Worm (Caenorhabditis elegans): Measurements from ENCODE around the gene lips-6.
A peak's percentile ranks its signal among the peaks of the same experiment; 100 is the strongest.

- TF ChIP-seq mep-1 (tag; optimal IDR thresholded peaks at IDR 0.05), result no peak
- no peak for TF ChIP-seq pha-4 (tag; optimal IDR thresholded peaks at IDR 0.05)
- TF ChIP-seq nhr-28 (tag; optimal IDR thresholded peaks at IDR 0.05), result no peak
- TF ChIP-seq nhr-12 (tag; optimal IDR thresholded peaks at IDR 0.05), result no peak
- TF ChIP-seq lsy-2 (tag; optimal IDR thresholded peaks at IDR 0.05), result no peak
- peak; percentile 39 for TF ChIP-seq M03D4.4 (tag; optimal IDR thresholded peaks at IDR 0.05)
- TF ChIP-seq unc-62 (GFP tag; optimal IDR thresholded peaks at IDR 0.05), result peak; percentile 65
- TF ChIP-seq elt-3 (tag; optimal IDR thresholded peaks at IDR 0.05), result no peak
- no peak for TF ChIP-seq ztf-11 (tag; optimal IDR thresholded peaks at IDR 0.05)
- TF ChIP-seq drap-1 (GFP tag; optimal IDR thresholded peaks at IDR 0.05), result peak; percentile 1
- no peak for TF ChIP-seq snpc-4 (tag; optimal IDR thresholded peaks at IDR 0.05)
- TF ChIP-seq blmp-1 (tag; optimal IDR thresholded peaks at IDR 0.05), result no peak
Measured at ce11 chrIV:12010377-12010776, 5.1 kb downstream of the lips-6 start.
